Worm (Caenorhabditis elegans): ENCODE results near the gene Y44A6D.6.

Gene Y44A6D.6

DNA sequence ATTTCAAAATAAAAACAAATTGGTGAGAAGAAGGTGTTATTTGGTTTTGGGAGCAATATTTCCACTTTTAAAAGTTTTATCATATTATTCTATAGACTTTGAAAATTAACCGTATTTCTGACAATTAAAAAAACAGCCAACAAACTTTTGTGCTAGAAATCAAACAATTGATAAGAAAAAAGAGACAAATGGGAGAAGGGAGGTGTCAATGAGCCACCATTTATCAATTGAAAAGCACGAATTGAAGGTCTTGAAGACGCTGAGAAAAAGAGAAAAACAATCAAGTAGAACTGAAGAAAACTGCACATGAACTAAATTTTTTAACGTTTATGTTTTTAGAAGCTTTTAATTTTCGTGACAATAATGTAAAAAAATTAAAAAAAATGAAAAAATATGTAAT, 36.3 kb upstream of the Y44A6D.6 start:
- peak; percentile 37 for TF ChIP-seq pqm-1 (tag; optimal IDR thresholded peaks at IDR 0.05)
- TF ChIP-seq elt-2 (tag; optimal IDR thresholded peaks at IDR 0.05) = peak; percentile 71
- no peak for TF ChIP-seq lsy-12 (tag; optimal IDR thresholded peaks at IDR 0.05)

DNA sequence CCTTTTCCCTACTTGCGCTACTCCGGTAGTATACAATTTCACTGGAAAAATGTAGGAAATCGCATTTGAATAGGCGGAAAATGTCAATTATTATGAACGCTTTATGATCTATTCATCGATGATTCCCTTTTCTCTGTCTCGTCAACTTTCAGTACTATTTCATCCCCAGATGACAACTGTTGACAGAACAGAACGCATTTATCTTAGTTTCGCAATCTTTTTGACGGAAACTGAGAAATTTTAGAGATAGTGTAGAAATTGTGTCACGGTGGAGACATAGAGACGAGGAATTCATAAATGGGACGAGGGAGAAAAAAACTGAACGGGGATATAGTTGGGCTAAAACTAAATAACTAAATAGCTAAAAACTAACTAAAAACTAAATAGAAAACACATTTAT, 35.4 kb upstream of the Y44A6D.6 start:
- TF ChIP-seq nhr-23 (tag; optimal IDR thresholded peaks at IDR 0.05) = peak; percentile 2
- TF ChIP-seq unc-62 (GFP tag; optimal IDR thresholded peaks at IDR 0.05) = peak; percentile 24
- TF ChIP-seq egl-5 (tag; optimal IDR thresholded peaks at IDR 0.05) = no peak

DNA sequence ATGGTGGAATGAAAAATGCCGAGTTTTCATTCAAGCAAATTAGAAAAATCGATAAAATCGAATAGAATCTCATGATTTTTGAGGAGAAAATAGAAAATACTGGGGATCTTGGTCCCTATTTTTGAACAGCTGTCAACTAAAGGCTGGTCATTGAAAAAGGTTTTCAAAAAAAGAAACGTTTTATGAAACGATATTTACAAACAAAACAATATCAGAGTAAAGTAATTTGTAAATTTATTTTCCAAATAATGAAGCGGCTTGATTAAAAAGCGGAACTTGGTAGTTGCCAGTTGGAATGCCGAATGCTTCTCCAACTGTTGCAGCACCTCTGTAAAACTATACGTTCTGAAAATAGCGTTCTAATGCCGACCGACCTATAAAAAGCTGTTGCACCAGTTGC, 33.5 kb upstream of the Y44A6D.6 start, which contains the start of gene F38A6.5:
F38A6.5 (minus strand) TSS at position 101 of the 400 bp plus-strand sequence.
- TF ChIP-seq ceh-28 (tag; optimal IDR thresholded peaks at IDR 0.05) = peak; percentile 2
- TF ChIP-seq lin-15B (tag; optimal IDR thresholded peaks at IDR 0.05) = no peak

DNA sequence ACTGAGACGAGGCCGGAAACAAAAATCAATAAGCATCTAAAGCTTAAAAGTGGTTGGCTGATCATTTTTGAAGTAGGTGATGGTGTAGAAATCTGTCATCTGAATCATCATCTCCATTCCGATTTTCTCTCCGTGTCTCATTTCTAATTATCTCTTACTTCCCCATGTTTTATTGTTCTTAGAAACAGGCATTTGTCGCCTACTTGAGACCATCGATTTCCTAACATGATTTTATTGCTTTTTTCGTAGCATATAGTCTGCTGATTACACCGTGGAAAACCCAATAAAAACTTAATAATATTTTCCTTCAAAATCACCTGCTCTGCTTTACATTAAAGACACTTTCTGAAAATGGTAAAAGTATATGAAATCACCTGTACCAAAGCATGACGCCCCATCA, 31.9 kb upstream of the Y44A6D.6 start, which contains the start of gene F38A6.4:
F38A6.4 (minus strand) TSS at position 101 of the 400 bp plus-strand sequence.
- no peak for TF ChIP-seq nhr-77 (tag; optimal IDR thresholded peaks at IDR 0.05)
- no peak for TF ChIP-seq nfya-1 (tag; optimal IDR thresholded peaks at IDR 0.05; ENCODE audit: insufficient read depth)
- no peak for TF ChIP-seq nhr-11 (tag; optimal IDR thresholded peaks at IDR 0.05)
- TF ChIP-seq nhr-25 (tag; optimal IDR thresholded peaks at IDR 0.05) = peak; percentile 14
- TF ChIP-seq skn-1 (tag; optimal IDR thresholded peaks at IDR 0.05) = no peak

DNA sequence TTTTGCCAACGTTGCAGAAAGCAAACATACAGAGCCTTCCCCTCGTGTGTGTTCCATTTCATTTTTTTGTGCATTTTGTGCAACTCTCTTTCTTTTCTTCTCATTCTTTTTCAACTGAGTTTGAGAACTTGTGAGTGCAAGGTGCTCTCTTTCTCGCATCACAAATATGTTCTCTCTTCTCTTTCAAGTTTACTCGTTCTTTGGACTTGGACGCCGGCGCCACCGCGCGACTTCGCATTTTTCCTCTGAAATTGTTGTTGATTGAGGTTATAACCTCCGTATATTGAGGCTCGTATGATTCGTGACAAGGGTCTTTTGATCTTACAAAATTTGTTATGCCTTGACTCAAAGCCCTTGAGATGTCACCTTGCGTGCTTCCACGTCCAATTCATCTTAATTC, 30.4 kb upstream of the Y44A6D.6 start:
- TF ChIP-seq ceh-16 (tag; optimal IDR thresholded peaks at IDR 0.05) = no peak
- no peak for TF ChIP-seq nhr-23 (tag; optimal IDR thresholded peaks at IDR 0.05)
- TF ChIP-seq lin-39 (tag; optimal IDR thresholded peaks at IDR 0.05) = peak; percentile 71
- TF ChIP-seq ceh-28 (tag; optimal IDR thresholded peaks at IDR 0.05) = peak; percentile 17
- peak; percentile 75 for TF ChIP-seq nfya-1 (tag; optimal IDR thresholded peaks at IDR 0.05; ENCODE audit: insufficient read depth)
- peak; percentile 80 for TF ChIP-seq jun-1 (tag; optimal IDR thresholded peaks at IDR 0.05)
- TF ChIP-seq elt-1 (tag; optimal IDR thresholded peaks at IDR 0.05) = peak; percentile 1
- TF ChIP-seq pqm-1 (tag; optimal IDR thresholded peaks at IDR 0.05) = peak; percentile 7
- TF ChIP-seq tbx-2 (tag; optimal IDR thresholded peaks at IDR 0.05) = no peak
- no peak for TF ChIP-seq ZK546.5 (tag; optimal IDR thresholded peaks at IDR 0.05)
- no peak for TF ChIP-seq pha-4 (tag; optimal IDR thresholded peaks at IDR 0.05)
- TF ChIP-seq ceh-82 (tag; optimal IDR thresholded peaks at IDR 0.05) = no peak
- no peak for TF ChIP-seq nhr-77 (tag; optimal IDR thresholded peaks at IDR 0.05)
- TF ChIP-seq snpc-4 (tag; optimal IDR thresholded peaks at IDR 0.05) = peak; percentile 59
- no peak for TF ChIP-seq mml-1 (tag; optimal IDR thresholded peaks at IDR 0.05)
- TF ChIP-seq ceh-9 (tag; optimal IDR thresholded peaks at IDR 0.05) = no peak
- no peak for TF ChIP-seq nhr-11 (tag; optimal IDR thresholded peaks at IDR 0.05)
- peak; percentile 26 for TF ChIP-seq lin-15B (tag; optimal IDR thresholded peaks at IDR 0.05)
- TF ChIP-seq fkh-10 (GFP tag; optimal IDR thresholded peaks at IDR 0.05) = no peak
- no peak for TF ChIP-seq elt-3 (tag; optimal IDR thresholded peaks at IDR 0.05)
- peak; percentile 15 for TF ChIP-seq mdl-1 (tag; optimal IDR thresholded peaks at IDR 0.05)
- TF ChIP-seq ama-1 (optimal IDR thresholded peaks at IDR 0.05) = peak; percentile 92
- TF ChIP-seq elt-2 (tag; optimal IDR thresholded peaks at IDR 0.05) = peak; percentile 46
- TF ChIP-seq hmg-11 (tag; optimal IDR thresholded peaks at IDR 0.05) = peak; percentile 37

DNA sequence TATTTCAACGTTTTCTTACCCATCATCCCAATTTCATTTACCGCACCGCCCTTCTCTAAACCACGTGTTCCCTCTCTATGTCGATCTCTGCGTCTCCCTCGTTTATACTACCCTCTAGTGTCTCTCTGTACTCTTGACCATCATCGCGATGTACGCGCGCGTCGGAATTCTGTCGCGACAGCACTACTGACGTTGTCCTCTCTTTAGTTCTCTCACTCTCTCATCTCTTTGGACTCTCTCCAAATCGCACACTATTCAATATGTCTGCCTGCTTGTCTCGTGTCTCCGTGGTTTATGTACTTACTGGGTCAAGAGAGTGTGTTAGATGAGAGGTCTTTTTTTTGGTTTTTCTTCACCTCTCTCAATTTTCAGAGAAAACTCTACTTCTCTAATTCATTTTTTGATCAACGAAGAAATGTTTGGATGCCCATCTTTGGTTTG, 28.9 kb upstream of the Y44A6D.6 start:
- TF ChIP-seq fkh-10 (GFP tag; optimal IDR thresholded peaks at IDR 0.05) = peak; percentile 81
- no peak for TF ChIP-seq ceh-9 (tag; optimal IDR thresholded peaks at IDR 0.05)
- TF ChIP-seq R02D3.7 (tag; optimal IDR thresholded peaks at IDR 0.05) = peak; percentile 78
- peak; percentile 95 for TF ChIP-seq nfya-1 (tag; optimal IDR thresholded peaks at IDR 0.05; ENCODE audit: insufficient read depth)
- peak in 1 of 3 experiments; percentile 33 for TF ChIP-seq elt-3 (tag; optimal IDR thresholded peaks at IDR 0.05)
- peak; percentile 50 for TF ChIP-seq fkh-2 (tag; optimal IDR thresholded peaks at IDR 0.05)
- peak; percentile 91 for TF ChIP-seq ceh-28 (tag; optimal IDR thresholded peaks at IDR 0.05)
- peak; percentile 96 for TF ChIP-seq jun-1 (tag; optimal IDR thresholded peaks at IDR 0.05)
- peak; percentile 67 for TF ChIP-seq elt-1 (tag; optimal IDR thresholded peaks at IDR 0.05)
- TF ChIP-seq ztf-4 (tag; optimal IDR thresholded peaks at IDR 0.05) = peak; percentile 86
- peak; percentile 36 for TF ChIP-seq zag-1 (tag; optimal IDR thresholded peaks at IDR 0.05)
- TF ChIP-seq lin-15B (tag; optimal IDR thresholded peaks at IDR 0.05) = peak; percentile 63
- peak; percentile 94 for TF ChIP-seq nhr-11 (tag; optimal IDR thresholded peaks at IDR 0.05)
- peak; percentile 96 for TF ChIP-seq nhr-25 (tag; optimal IDR thresholded peaks at IDR 0.05)
- TF ChIP-seq nhr-67 (tag; optimal IDR thresholded peaks at IDR 0.05) = no peak
- peak; percentile 97 for TF ChIP-seq egl-5 (tag; optimal IDR thresholded peaks at IDR 0.05)
- TF ChIP-seq mdl-1 (tag; optimal IDR thresholded peaks at IDR 0.05) = peak; percentile 98
- peak; percentile 96 for TF ChIP-seq hmg-11 (tag; optimal IDR thresholded peaks at IDR 0.05)
- peak; percentile 76 for TF ChIP-seq snpc-4 (tag; optimal IDR thresholded peaks at IDR 0.05)
- no peak for TF ChIP-seq nhr-77 (tag; optimal IDR thresholded peaks at IDR 0.05)
- TF ChIP-seq egl-27 (tag; optimal IDR thresholded peaks at IDR 0.05) = peak; percentile 76
- TF ChIP-seq unc-62 (GFP tag; optimal IDR thresholded peaks at IDR 0.05) = peak; percentile 93
- peak in 1 of 2 experiments; percentile 50 for TF ChIP-seq eor-1 (tag; optimal IDR thresholded peaks at IDR 0.05)
- no peak for TF ChIP-seq pha-4 (tag; optimal IDR thresholded peaks at IDR 0.05)
- TF ChIP-seq lin-39 (tag; optimal IDR thresholded peaks at IDR 0.05) = peak; percentile 99
- TF ChIP-seq pqm-1 (tag; optimal IDR thresholded peaks at IDR 0.05) = peak; percentile 84
- TF ChIP-seq sea-2 (GFP tag; optimal IDR thresholded peaks at IDR 0.05) = no peak
- peak; percentile 81 for TF ChIP-seq ceh-82 (tag; optimal IDR thresholded peaks at IDR 0.05)
- TF ChIP-seq elt-2 (tag; optimal IDR thresholded peaks at IDR 0.05) = peak; percentile 85
- peak; percentile 91 for TF ChIP-seq skn-1 (tag; optimal IDR thresholded peaks at IDR 0.05)
- peak; percentile 54 for TF ChIP-seq fos-1 (tag; optimal IDR thresholded peaks at IDR 0.05)
- TF ChIP-seq nhr-237 (tag; optimal IDR thresholded peaks at IDR 0.05) = no peak

All from whole organism, L3 larva.